Worm (Caenorhabditis elegans) whole organism, mixed stage, embryonic: ENCODE data around the gene lec-6.

Experiments
- ceh-83 ChIP-seq: fragments of 200-800 bp; sonication (Bioruptor generic); optimal IDR thresholded peaks from 2 replicates; lab custom pipeline; 2018; ENCODE audit warnings: mild to moderate bottlenecking, missing genetic modification characterization, missing compliant biosample characterization
- elt-3 ChIP-seq: fragments of 150-350 bp; optimal IDR thresholded peaks from 2 replicates; lab custom pipeline; 2014; ENCODE audit warnings: missing biosample characterization, missing genetic modification characterization
- flh-1 ChIP-seq: fragments of 200-800 bp; sonication (Bioruptor generic); optimal IDR thresholded peaks from 2 replicates; lab custom pipeline; 2018; ENCODE audit warnings: mild to moderate bottlenecking, missing genetic modification characterization, moderate library complexity, missing compliant biosample characterization

- no peak for TF ChIP-seq flh-1 (GFP tag; lab: Kevin White, UChicago)
- TF ChIP-seq ceh-83 (GFP tag; lab: Kevin White, UChicago) = no peak
- no peak for TF ChIP-seq elt-3
Measured at ce11 chrIII:620204-620718, 20.1 kb upstream of the lec-6 start, which contains the start of gene T19C3.4.
